Fruit fly (Drosophila melanogaster): ENCODE results near the gene GlyRS.

DNA sequence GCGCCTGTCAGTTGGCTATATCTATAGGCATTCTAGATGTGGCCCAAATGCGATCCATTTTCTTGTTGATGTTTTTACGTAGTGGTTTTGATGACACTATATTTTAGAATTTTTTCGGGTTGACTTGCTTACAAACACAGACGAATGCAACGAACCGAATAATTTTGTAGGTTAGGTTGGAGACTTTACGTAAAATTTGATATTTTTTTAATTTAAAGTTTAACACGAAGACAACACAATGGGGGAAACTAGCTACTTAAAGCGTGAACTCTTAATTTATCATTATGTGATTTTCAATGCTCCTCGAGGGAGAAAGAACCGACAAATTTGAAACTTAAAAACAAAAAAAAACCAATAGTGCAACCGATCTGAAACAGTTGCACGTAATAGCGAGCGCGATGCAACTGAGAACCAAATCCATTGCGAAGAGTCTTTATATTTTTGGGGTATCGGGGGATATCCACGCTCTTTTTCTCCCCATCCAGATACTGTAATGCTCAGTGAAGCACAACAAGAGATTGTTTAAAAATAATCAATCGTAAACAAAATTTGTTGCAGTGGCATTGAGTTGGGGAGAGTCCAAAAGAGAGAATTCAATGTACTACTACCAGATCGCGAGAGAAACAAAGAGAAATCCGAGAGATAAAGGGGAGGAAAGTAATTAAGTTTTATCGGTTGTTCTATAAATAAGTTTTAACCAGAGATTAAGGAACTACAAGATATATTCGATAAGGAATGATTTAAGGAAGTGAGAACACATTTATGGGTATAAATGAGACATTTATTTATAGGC lies 4.9 kb upstream of the GlyRS start:
- TF ChIP-seq tai (GFP tag; optimal IDR thresholded peaks at IDR 0.05) = no peak
- no peak for TF ChIP-seq h (GFP tag; optimal IDR thresholded peaks at IDR 0.05)
- no peak for TF ChIP-seq pan (optimal IDR thresholded peaks at IDR 0.05)
- no peak for TF ChIP-seq br (GFP tag; optimal IDR thresholded peaks at IDR 0.05)
- no peak for TF ChIP-seq Hnf4 (GFP tag; optimal IDR thresholded peaks at IDR 0.05)
- TF ChIP-seq jim (GFP tag; optimal IDR thresholded peaks at IDR 0.05) = no peak
- TF ChIP-seq foxo (GFP tag; optimal IDR thresholded peaks at IDR 0.05) = no peak
- TF ChIP-seq sage (GFP tag; optimal IDR thresholded peaks at IDR 0.05) = no peak
- TF ChIP-seq N (GFP tag; optimal IDR thresholded peaks at IDR 0.05) = no peak
- no peak for TF ChIP-seq OdsH (GFP tag; optimal IDR thresholded peaks at IDR 0.05)
- TF ChIP-seq fru (GFP tag; optimal IDR thresholded peaks at IDR 0.05) = no peak
- TF ChIP-seq Rel (GFP tag; optimal IDR thresholded peaks at IDR 0.05) = no peak
- no peak for TF ChIP-seq Rel (tag; optimal IDR thresholded peaks at IDR 0.05)
- TF ChIP-seq sv (GFP tag; optimal IDR thresholded peaks at IDR 0.05) = no peak

Data from whole organism, wandering third instar larva.